Fruit fly (Drosophila melanogaster) whole organism, adult: ENCODE results near the gene CG9391.

Experiments
- CG1620 ChIP-seq: fragments of 200-800 bp; sonication (Bioruptor generic); optimal IDR thresholded peaks from 2 replicates; lab custom pipeline; 2016; ENCODE audit warnings: missing biosample characterization, missing genetic modification characterization
- CG33017 ChIP-seq: fragments of 200-800 bp; sonication (Bioruptor generic); optimal IDR thresholded peaks from 2 replicates; lab custom pipeline; 2018; ENCODE audit warnings: missing biosample characterization, mild to moderate bottlenecking, missing genetic modification characterization, moderate library complexity
- CG5204 ChIP-seq: fragments of 200-800 bp; sonication (Bioruptor generic); optimal IDR thresholded peaks from 2 replicates; lab custom pipeline; 2016; ENCODE audit warnings: missing biosample characterization, missing genetic modification characterization
- cic ChIP-seq: fragments of 200-800 bp; sonication (Bioruptor generic); optimal IDR thresholded peaks from 2 replicates; lab custom pipeline; 2017; ENCODE audit warnings: missing biosample characterization, mild to moderate bottlenecking, missing genetic modification characterization, moderate library complexity
- kay ChIP-seq: fragments of 200-800 bp; sonication (Bioruptor generic); peaks from one replicate; lab custom pipeline; 2016; ENCODE audit warnings: missing biosample characterization, missing genetic modification characterization, borderline replicate concordance
- ovo ChIP-seq: fragments of 200-800 bp; sonication (Bioruptor generic); optimal IDR thresholded peaks from 2 replicates; lab custom pipeline; 2016; ENCODE audit warnings: missing biosample characterization, missing genetic modification characterization
- tj ChIP-seq: fragments of 200-800 bp; sonication (Bioruptor generic); optimal IDR thresholded peaks from 3 replicates; lab custom pipeline; 2017; ENCODE audit warnings: missing biosample characterization, mild to moderate bottlenecking, missing genetic modification characterization, moderate library complexity

- TF ChIP-seq tj (GFP tag; lab: Kevin White, UChicago) (peak; percentile 1), CG33017 (tag; lab: Kevin White, UChicago) (no peak), cic (GFP tag; lab: Kevin White, UChicago) (no peak), ovo (GFP tag; lab: Kevin White, UChicago) (no peak), kay (GFP tag; lab: Kevin White, UChicago) (no peak), CG5204 (GFP tag; lab: Kevin White, UChicago) (no peak), CG1620 (GFP tag; lab: Kevin White, UChicago) (peak; percentile 5)
These were observed 51.3 kb downstream of the CG9391 start, which contains the start of the genes Trmt112 and Ilk for dm6 chr3L:21216697-21217291.
